Fruit fly (Drosophila melanogaster): ENCODE measurements around the gene CG12885.
A peak's percentile ranks its signal among the peaks of the same experiment; 100 is the strongest.

The CG12885 gene

DNA sequence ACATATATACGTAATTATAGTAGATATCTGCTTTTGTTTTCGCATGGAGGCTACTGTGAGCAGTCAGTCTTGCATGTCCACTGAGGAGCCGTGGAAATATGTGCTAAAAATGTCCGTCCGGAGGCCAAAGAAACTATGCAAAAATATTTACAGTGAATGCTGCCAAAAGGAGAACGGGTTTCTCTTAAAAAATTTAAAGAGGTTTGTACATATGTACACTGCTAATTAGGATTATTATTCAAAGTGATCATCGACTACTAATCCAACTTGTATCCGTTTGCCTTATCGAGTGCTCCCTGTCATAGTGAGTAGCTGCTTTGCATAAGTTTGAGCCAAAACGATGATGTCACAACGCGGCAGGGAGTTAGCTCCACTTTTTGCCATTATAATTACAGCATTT is 36.3 kb downstream of the CG12885 start (continued):
- peak; percentile 47 for TF ChIP-seq ind (GFP tag; optimal IDR thresholded peaks at IDR 0.05)
- TF ChIP-seq NFAT (GFP tag; IDR thresholded peaks at IDR 0.05), result peak; percentile 55; the same call in 1 of the 2 replicates
- peak; percentile 29 for TF ChIP-seq CG9817 (tag; optimal IDR thresholded peaks at IDR 0.05)
- TF ChIP-seq CG1792 (GFP tag; optimal IDR thresholded peaks at IDR 0.05), result peak; percentile 45
- peak; percentile 2 for TF ChIP-seq CG4820 (GFP tag; optimal IDR thresholded peaks at IDR 0.05)
- peak; percentile 41; the same call in 2 of the 3 replicates for TF ChIP-seq Aef1 (GFP tag; IDR thresholded peaks at IDR 0.05)
- TF ChIP-seq ranshi (GFP tag; IDR thresholded peaks at IDR 0.05), result peak; percentile 27; the same call in 1 of the 2 replicates
- TF ChIP-seq Fer1 (GFP tag; optimal IDR thresholded peaks at IDR 0.05), result peak; percentile 39
- TF ChIP-seq ken (GFP tag; IDR thresholded peaks at IDR 0.05), result no peak
- TF ChIP-seq Antp (GFP tag; optimal IDR thresholded peaks at IDR 0.05), result peak; percentile 19
- peak; percentile 15 for TF ChIP-seq CG7786 (GFP tag; optimal IDR thresholded peaks at IDR 0.05)
- peak; percentile 54 for TF ChIP-seq CG15514 (GFP tag; optimal IDR thresholded peaks at IDR 0.05)
- peak; percentile 13 for TF ChIP-seq shn (GFP tag; optimal IDR thresholded peaks at IDR 0.05)
- no peak for TF ChIP-seq CG5180 (GFP tag; optimal IDR thresholded peaks at IDR 0.05)
- peak; percentile 36; the same call in 1 of the 2 replicates for TF ChIP-seq CG32772 (GFP tag; IDR thresholded peaks at IDR 0.05)
- TF ChIP-seq CG13424 (tag; optimal IDR thresholded peaks at IDR 0.05), result no peak
- TF ChIP-seq Med (GFP tag), result peak; percentile 92
- TF ChIP-seq CG6813 (GFP tag; optimal IDR thresholded peaks at IDR 0.05), result no peak
- TF ChIP-seq lab (GFP tag; optimal IDR thresholded peaks at IDR 0.05), result peak; percentile 55
- TF ChIP-seq az2 (GFP tag; optimal IDR thresholded peaks at IDR 0.05), result no peak
- no peak for TF ChIP-seq CG8290 (GFP tag; optimal IDR thresholded peaks at IDR 0.05)
- peak in 1 of 2 experiments; percentile 14 for TF ChIP-seq CG8290 (tag; optimal IDR thresholded peaks at IDR 0.05)
- peak; percentile 41; the same call in 2 of the 3 replicates for TF ChIP-seq CG17361 (GFP tag; IDR thresholded peaks at IDR 0.05)
- TF ChIP-seq CG12659 (GFP tag; optimal IDR thresholded peaks at IDR 0.05), result peak; percentile 4
- TF ChIP-seq CG11696 (GFP tag; IDR thresholded peaks at IDR 0.05), result 0 out of 2 replicates have a peak, but pooled peaks have one; percentile 21
- no peak for TF ChIP-seq gt (GFP tag; IDR thresholded peaks at IDR 0.05)
- peak; percentile 33 for TF ChIP-seq CoRest (tag; optimal IDR thresholded peaks at IDR 0.05)
- peak; percentile 0 for TF ChIP-seq Deaf1 (tag; optimal IDR thresholded peaks at IDR 0.05)
- TF ChIP-seq CG3847 (GFP tag; IDR thresholded peaks at IDR 0.05), result peak; percentile 52
- TF ChIP-seq CG9797 (GFP tag; optimal IDR thresholded peaks at IDR 0.05), result no peak
- peak; percentile 31; the same call in 1 of the 2 replicates for TF ChIP-seq E2f1 (GFP tag; IDR thresholded peaks at IDR 0.05)
- peak; percentile 15 for TF ChIP-seq CG12071 (GFP tag; optimal IDR thresholded peaks at IDR 0.05)
- no peak for TF ChIP-seq Hmx (GFP tag; optimal IDR thresholded peaks at IDR 0.05)
- peak; percentile 8 for TF ChIP-seq CG9727 (GFP tag; optimal IDR thresholded peaks at IDR 0.05)
- TF ChIP-seq CG11504 (tag; optimal IDR thresholded peaks at IDR 0.05), result peak; percentile 52
- peak; percentile 76 for TF ChIP-seq CG32532 (GFP tag; IDR thresholded peaks at IDR 0.05)
- peak; percentile 52 for TF ChIP-seq CG15269 (tag; optimal IDR thresholded peaks at IDR 0.05)
- TF ChIP-seq CG30403 (GFP tag; optimal IDR thresholded peaks at IDR 0.05), result peak; percentile 51
- TF ChIP-seq CG17612 (GFP tag; IDR thresholded peaks at IDR 0.05), result no peak
- peak; percentile 23 for TF ChIP-seq tin (GFP tag; optimal IDR thresholded peaks at IDR 0.05)
- no peak for TF ChIP-seq D (optimal IDR thresholded peaks at IDR 0.05)
- TF ChIP-seq D (GFP tag; optimal IDR thresholded peaks at IDR 0.05), result no peak
- peak; percentile 58 for TF ChIP-seq row (GFP tag; IDR thresholded peaks at IDR 0.05)
- peak; percentile 39 for TF ChIP-seq gro (GFP tag; optimal IDR thresholded peaks at IDR 0.05)
- peak; percentile 28 for TF ChIP-seq bcd (GFP tag; optimal IDR thresholded peaks at IDR 0.05)
- TF ChIP-seq dysf (GFP tag; IDR thresholded peaks at IDR 0.05), result peak; percentile 70
- TF ChIP-seq MBD-R2 (GFP tag; IDR thresholded peaks at IDR 0.05), result 0 out of 2 replicates have a peak, but pooled peaks have one; percentile 23
- peak; percentile 65 for TF ChIP-seq mam (GFP tag; optimal IDR thresholded peaks at IDR 0.05)
- TF ChIP-seq CG12155 (GFP tag; optimal IDR thresholded peaks at IDR 0.05), result no peak
- no peak for TF ChIP-seq psq (GFP tag; optimal IDR thresholded peaks at IDR 0.05)
- peak; percentile 82 for TF ChIP-seq CG9932 (GFP tag; IDR thresholded peaks at IDR 0.05)
- TF ChIP-seq Fer3 (tag; optimal IDR thresholded peaks at IDR 0.05), result peak; percentile 59
